Fruit fly (Drosophila melanogaster) whole organism, embryonic: ENCODE measurements around the gene Atg6.

Experiments
- Asciz ChIP-seq: fragments of 200-800 bp; sonication (Bioruptor generic); optimal IDR thresholded peaks from 2 replicates; lab custom pipeline; 2017; ENCODE audit warnings: missing biosample characterization, mild to moderate bottlenecking, missing genetic modification characterization, missing genetic modification reagents
- CG10565 ChIP-seq: fragments of 200-800 bp; sonication (Bioruptor generic); optimal IDR thresholded peaks from 3 replicates; lab custom pipeline; 2016; ENCODE audit warnings: missing biosample characterization, mild to moderate bottlenecking, missing genetic modification characterization
- CG10979 ChIP-seq: fragments of 200-800 bp; sonication (Bioruptor generic); optimal IDR thresholded peaks from 2 replicates; lab custom pipeline; 2018; ENCODE audit warnings: missing biosample characterization, mild to moderate bottlenecking, missing genetic modification characterization, moderate library complexity
- CG12104 ChIP-seq: fragments of 200-800 bp; sonication (Bioruptor generic); optimal IDR thresholded peaks from 3 replicates; lab custom pipeline; 2016; ENCODE audit warnings: missing biosample characterization, missing genetic modification characterization
- CG14014 ChIP-seq: fragments of 200-800 bp; sonication (Bioruptor generic); IDR thresholded peaks from 2 replicates; pipeline ENCODE4 v1.3.6; 2022; ENCODE audit warnings: missing biosample characterization, missing genetic modification characterization
- CG17912 ChIP-seq: fragments of 200-800 bp; sonication (Bioruptor generic); optimal IDR thresholded peaks from 2 replicates; lab custom pipeline; 2018; ENCODE audit warnings: missing biosample characterization, mild to moderate bottlenecking, missing genetic modification characterization
- CG1832 ChIP-seq: fragments of 200-800 bp; sonication (Bioruptor generic); optimal IDR thresholded peaks from 2 replicates; lab custom pipeline; 2017; ENCODE audit warnings: missing biosample characterization, mild to moderate bottlenecking, missing genetic modification characterization, inconsistent platforms
- CG2678 ChIP-seq: fragments of 200-800 bp; sonication (Bioruptor generic); optimal IDR thresholded peaks from 3 replicates; lab custom pipeline; 2019; ENCODE audit warnings: missing biosample characterization, mild to moderate bottlenecking, missing genetic modification characterization, moderate library complexity
- CG31365 ChIP-seq: fragments of 200-800 bp; sonication (Bioruptor generic); optimal IDR thresholded peaks from 2 replicates; lab custom pipeline; 2018; ENCODE audit warnings: missing biosample characterization, mild to moderate bottlenecking, missing genetic modification characterization
- CG32532 ChIP-seq: fragments of 200-800 bp; sonication (Bioruptor generic); IDR thresholded peaks from 2 replicates; pipeline ENCODE4 v1.3.6; 2022; ENCODE audit warnings: missing biosample characterization, missing genetic modification characterization
- CG4360 ChIP-seq: fragments of 200-800 bp; sonication (Bioruptor generic); IDR thresholded peaks from 2 replicates; pipeline ENCODE4 v1.3.6; 2022; ENCODE audit warnings: missing biosample characterization, missing genetic modification characterization
- CG5180 ChIP-seq: fragments of 200-800 bp; sonication (Bioruptor generic); optimal IDR thresholded peaks from 3 replicates; lab custom pipeline; 2017; ENCODE audit warnings: missing biosample characterization, missing genetic modification characterization, mild to moderate bottlenecking, moderate library complexity, missing genetic modification reagents
- CG6254 ChIP-seq: fragments of 200-800 bp; sonication (Bioruptor generic); optimal IDR thresholded peaks from 3 replicates; lab custom pipeline; 2017; ENCODE audit warnings: mild to moderate bottlenecking, missing biosample characterization, missing genetic modification reagents, missing genetic modification characterization
- CG7556 ChIP-seq: fragments of 200-800 bp; sonication (Bioruptor generic); optimal IDR thresholded peaks from 2 replicates; lab custom pipeline; 2017; ENCODE audit warnings: missing biosample characterization, mild to moderate bottlenecking, missing genetic modification characterization
- CG7987 ChIP-seq: fragments of 200-800 bp; sonication (Bioruptor generic); optimal IDR thresholded peaks from 2 replicates; lab custom pipeline; 2018; ENCODE audit warnings: missing biosample characterization, mild to moderate bottlenecking, missing genetic modification characterization, moderate library complexity
- CG8281 ChIP-seq: fragments of 200-800 bp; sonication (Bioruptor generic); optimal IDR thresholded peaks from 2 replicates; lab custom pipeline; 2018; ENCODE audit warnings: missing biosample characterization, mild to moderate bottlenecking, missing genetic modification characterization, moderate library complexity
- CG9215 ChIP-seq: fragments of 200-800 bp; sonication (Bioruptor generic); IDR thresholded peaks from 2 replicates; pipeline ENCODE4 v1.3.6; 2022; ENCODE audit warnings: missing biosample characterization, missing genetic modification characterization
- CG9817 ChIP-seq: fragments of 200-800 bp; sonication (Bioruptor generic); optimal IDR thresholded peaks from 2 replicates; lab custom pipeline; 2018; ENCODE audit warnings: missing biosample characterization, mild to moderate bottlenecking, missing genetic modification characterization, moderate library complexity
- Doc2 ChIP-seq: fragments of 200-800 bp; sonication (Bioruptor generic); IDR thresholded peaks from 2 replicates; pipeline ENCODE4 v1.3.6; 2022; ENCODE audit warnings: missing biosample characterization, missing genetic modification characterization
- Dref ChIP-seq: fragments of 200-800 bp; sonication (Bioruptor generic); IDR thresholded peaks from 2 replicates; pipeline ENCODE4 v1.3.6; 2022; ENCODE audit warnings: missing biosample characterization, missing genetic modification characterization
- Fer2 ChIP-seq: fragments of 200-800 bp; sonication (Bioruptor generic); optimal IDR thresholded peaks from 2 replicates; lab custom pipeline; 2018; ENCODE audit warnings: missing biosample characterization, mild to moderate bottlenecking, missing genetic modification characterization, moderate library complexity
- HHEX ChIP-seq: fragments of 200-800 bp; sonication (Bioruptor generic); optimal IDR thresholded peaks from 3 replicates; lab custom pipeline; 2017; ENCODE audit warnings: missing biosample characterization, mild to moderate bottlenecking, missing genetic modification characterization, missing genetic modification reagents
- Hr78 ChIP-seq, 2 experiments: fragments of 200-800 bp in 1 of 2; fragments of >200 bp in 1 of 2; sonication (Bioruptor generic) in 1 of 2; optimal IDR thresholded peaks; 2 replicates each; lab custom pipeline; 2017 to 2019; ENCODE audit warnings: missing biosample characterization in 2 of 2, missing genetic modification characterization in 2 of 2, mild to moderate bottlenecking in 1 of 2, moderate library complexity in 1 of 2
- NFAT ChIP-seq: fragments of 200-800 bp; sonication (Bioruptor generic); IDR thresholded peaks from 2 replicates; pipeline ENCODE4 v1.3.6; 2022; ENCODE audit warnings: missing biosample characterization, missing genetic modification characterization
- Nf-YB ChIP-seq: fragments of 200-800 bp; sonication (Bioruptor generic); optimal IDR thresholded peaks from 3 replicates; lab custom pipeline; 2019; ENCODE audit warnings: missing biosample characterization, mild to moderate bottlenecking, missing genetic modification characterization, moderate library complexity
- NfI ChIP-seq: fragments of 200-800 bp; sonication (Bioruptor generic); optimal IDR thresholded peaks from 3 replicates; lab custom pipeline; 2018; ENCODE audit warnings: missing biosample characterization, mild to moderate bottlenecking, missing genetic modification characterization, moderate library complexity
- Ravus ChIP-seq: fragments of 200-800 bp; sonication (Bioruptor generic); IDR thresholded peaks from 2 replicates; pipeline ENCODE4 v1.3.6; 2022; ENCODE audit warnings: missing biosample characterization, missing genetic modification characterization
- Sox100B ChIP-seq: fragments of 200-800 bp; sonication (Bioruptor generic); optimal IDR thresholded peaks from 3 replicates; lab custom pipeline; 2018; ENCODE audit warnings: missing biosample characterization, mild to moderate bottlenecking, missing genetic modification characterization
- Vsx1 ChIP-seq: fragments of 200-800 bp; sonication (Bioruptor generic); optimal IDR thresholded peaks from 2 replicates; lab custom pipeline; 2017; ENCODE audit warnings: missing biosample characterization, mild to moderate bottlenecking, missing genetic modification characterization, missing genetic modification reagents
- caup ChIP-seq: fragments of 200-800 bp; sonication (Bioruptor generic); optimal IDR thresholded peaks from 3 replicates; lab custom pipeline; 2017; ENCODE audit warnings: missing biosample characterization, mild to moderate bottlenecking, missing genetic modification characterization, moderate library complexity; ENCODE audit not compliant: severe bottlenecking
- chinmo ChIP-seq: fragments of 200-800 bp; sonication (Bioruptor generic); IDR thresholded peaks from 4 replicates; pipeline ENCODE4 v1.3.6; 2022; ENCODE audit warnings: missing biosample characterization, missing genetic modification characterization; ENCODE audit not compliant: partially characterized antibody
- chn ChIP-seq: fragments of 200-800 bp; sonication (Bioruptor generic); optimal IDR thresholded peaks from 2 replicates; lab custom pipeline; 2016; ENCODE audit warnings: missing biosample characterization, missing genetic modification characterization
- ci ChIP-seq: fragments of 200-800 bp; sonication (Bioruptor generic); IDR thresholded peaks from 3 replicates; pipeline ENCODE4 v1.3.6; 2022; ENCODE audit warnings: missing biosample characterization, missing genetic modification characterization
- dmrt11E ChIP-seq: fragments of 200-800 bp; sonication (Bioruptor generic); optimal IDR thresholded peaks from 3 replicates; lab custom pipeline; 2018; ENCODE audit warnings: missing biosample characterization, mild to moderate bottlenecking, missing genetic modification characterization, moderate library complexity
- dpn ChIP-seq, 2 experiments: fragments of 200-800 bp; sonication (Bioruptor generic); optimal IDR thresholded peaks; 3 replicates each; lab custom pipeline; 2016; ENCODE audit warnings: missing biosample characterization in 2 of 2, missing genetic modification characterization in 2 of 2
- emc ChIP-seq: fragments of 200-800 bp; sonication (Bioruptor generic); optimal IDR thresholded peaks from 2 replicates; lab custom pipeline; 2016; ENCODE audit warnings: missing biosample characterization, missing genetic modification characterization
- fd64A ChIP-seq: fragments of 200-800 bp; sonication (Bioruptor generic); optimal IDR thresholded peaks from 3 replicates; lab custom pipeline; 2018; ENCODE audit warnings: missing biosample characterization, mild to moderate bottlenecking, missing genetic modification characterization
- gcm ChIP-seq: fragments of 200-800 bp; sonication (Bioruptor generic); optimal IDR thresholded peaks from 2 replicates; lab custom pipeline; 2019; ENCODE audit warnings: missing biosample characterization, mild to moderate bottlenecking, missing genetic modification characterization, moderate library complexity
- her ChIP-seq: fragments of 200-800 bp; sonication (Bioruptor generic); optimal IDR thresholded peaks from 2 replicates; lab custom pipeline; 2016; ENCODE audit warnings: missing biosample characterization, missing genetic modification characterization
- lilli ChIP-seq: fragments of 200-800 bp; sonication (Bioruptor generic); optimal IDR thresholded peaks from 3 replicates; lab custom pipeline; 2016; ENCODE audit warnings: missing biosample characterization, missing genetic modification characterization
- lmd ChIP-seq: fragments of 200-800 bp; sonication (Bioruptor generic); IDR thresholded peaks from 2 replicates; pipeline ENCODE4 v1.3.6; 2022; ENCODE audit warnings: missing biosample characterization, missing genetic modification characterization
- prd ChIP-seq, 3 experiments: fragments of >200 bp in 2 of 3; fragments of 200-800 bp in 1 of 3; sonication (Bioruptor generic) in 1 of 3; optimal IDR thresholded peaks in 2 of 3; IDR thresholded peaks in 1 of 3; 2 replicates in 2 of 3; 3 replicates in 1 of 3; pipeline versions ENCODE4 v1.3.6 to Lab custom; 2017 to 2022; ENCODE audit warnings: missing biosample characterization in 1 of 3, missing genetic modification characterization in 1 of 3
- rib ChIP-seq: fragments of 200-800 bp; sonication (Bioruptor generic); IDR thresholded peaks from 2 replicates; pipeline ENCODE4 v1.3.6; 2022; ENCODE audit warnings: missing biosample characterization, missing genetic modification characterization
- run ChIP-seq: fragments of 200-800 bp; sonication (Bioruptor generic); optimal IDR thresholded peaks from 3 replicates; lab custom pipeline; 2018; ENCODE audit warnings: missing biosample characterization, mild to moderate bottlenecking, missing genetic modification characterization
- tx ChIP-seq: fragments of 200-800 bp; sonication (Bioruptor generic); optimal IDR thresholded peaks from 2 replicates; lab custom pipeline; 2016; ENCODE audit warnings: missing biosample characterization, missing genetic modification characterization
- vnd ChIP-seq: fragments of 200-800 bp; sonication (Bioruptor generic); IDR thresholded peaks from 3 replicates; pipeline ENCODE4 v1.3.6; 2022; ENCODE audit warnings: missing biosample characterization, missing genetic modification characterization; ENCODE audit not compliant: partially characterized antibody
- zen2 ChIP-seq: fragments of 200-800 bp; sonication (Bioruptor generic); IDR thresholded peaks from 3 replicates; pipeline ENCODE4 v1.3.6; 2022; ENCODE audit warnings: missing biosample characterization, missing genetic modification characterization; ENCODE audit not compliant: partially characterized antibody
- zfh2 ChIP-seq: fragments of 200-800 bp; sonication (Bioruptor generic); optimal IDR thresholded peaks from 2 replicates; lab custom pipeline; 2016; ENCODE audit warnings: missing biosample characterization, missing genetic modification characterization

Gene Atg6

dm6 chr3R:24047998-24048511, 2.5 kb downstream of the Atg6 start, which contains the start of gene Rox8 (continued):
- peak; percentile 18 for TF ChIP-seq her (GFP tag; lab: Kevin White, UChicago)
- TF ChIP-seq CG1832: peak; percentile 67
- TF ChIP-seq fd64A: no peak
- peak; percentile 80 for TF ChIP-seq Vsx1 (GFP tag; lab: Kevin White, UChicago)
- TF ChIP-seq Hr78 (GFP tag; optimal IDR thresholded peaks at IDR 0.05; lab: Kevin White, UChicago): peak in 1 of 2 experiments; percentile 64
- TF ChIP-seq Dref (GFP tag; lab: Robert Waterston, UW): peak; percentile 71
- no peak for TF ChIP-seq CG5180 (GFP tag; lab: Kevin White, UChicago)
- no peak for TF ChIP-seq Asciz
- peak; percentile 24 for TF ChIP-seq zfh2 (GFP tag; lab: Kevin White, UChicago)
- TF ChIP-seq run (tag; lab: Kevin White, UChicago): no peak
- no peak for TF ChIP-seq Ravus (GFP tag; lab: Robert Waterston, UW)
- no peak for TF ChIP-seq CG9215 (GFP tag; lab: Robert Waterston, UW)
- no peak for TF ChIP-seq Doc2 (GFP tag; lab: Robert Waterston, UW)
- peak; percentile 17; the same call in 1 of the 2 replicates for TF ChIP-seq lmd (GFP tag; lab: Robert Waterston, UW)
- peak; percentile 25 for TF ChIP-seq caup (GFP tag; lab: Kevin White, UChicago)
- no peak for TF ChIP-seq CG31365
- TF ChIP-seq CG9817 (tag; lab: Kevin White, UChicago): peak; percentile 29
- peak; percentile 20 for TF ChIP-seq CG6254 (GFP tag; lab: Kevin White, UChicago)
- TF ChIP-seq CG4360 (GFP tag; lab: Robert Waterston, UW): no peak
- TF ChIP-seq CG10979: peak; percentile 38
- no peak for TF ChIP-seq tx
- peak; percentile 6 for TF ChIP-seq CG17912 (GFP tag; lab: Kevin White, UChicago)
- TF ChIP-seq NFAT (GFP tag; lab: Robert Waterston, UW): 0 out of 2 replicates have a peak, but pooled peaks have one; percentile 30
- TF ChIP-seq NfI: peak; percentile 23
- TF ChIP-seq HHEX (GFP tag; lab: Kevin White, UChicago): no peak
- TF ChIP-seq CG2678: peak; percentile 52
- TF ChIP-seq vnd (GFP tag; lab: Robert Waterston, UW): peak; percentile 55; the same call in 2 of the 3 replicates
- no peak for TF ChIP-seq CG12104 (GFP tag; lab: Kevin White, UChicago)
- peak; percentile 5 for TF ChIP-seq dmrt11E
- peak; percentile 44; the same call in 2 of the 3 replicates for TF ChIP-seq zen2
- TF ChIP-seq CG7987 (GFP tag; lab: Kevin White, UChicago): no peak
- no peak for TF ChIP-seq emc
- TF ChIP-seq CG7556 (GFP tag; lab: Kevin White, UChicago): no peak
- TF ChIP-seq CG10565: no peak
- TF ChIP-seq gcm (GFP tag; lab: Kevin White, UChicago): peak; percentile 13
- TF ChIP-seq Nf-YB (GFP tag; lab: Kevin White, UChicago): peak; percentile 22
- TF ChIP-seq chn (GFP tag; lab: Kevin White, UChicago): peak; percentile 25
- peak; percentile 16 to 55 for TF ChIP-seq dpn (GFP tag; optimal IDR thresholded peaks at IDR 0.05; lab: Kevin White, UChicago)
- peak; percentile 58 for TF ChIP-seq lilli (GFP tag; lab: Kevin White, UChicago)
- TF ChIP-seq chinmo (GFP tag; lab: Robert Waterston, UW): peak; percentile 99
- no peak for TF ChIP-seq rib
- TF ChIP-seq prd (optimal IDR thresholded peaks at IDR 0.05; lab: Kevin White, UChicago): no peak
- no peak; the same call in 2 of the 3 replicates for TF ChIP-seq prd (GFP tag; IDR thresholded peaks at IDR 0.05; lab: Robert Waterston, UW)
- peak; percentile 31; the same call in 1 of the 2 replicates for TF ChIP-seq CG32532 (GFP tag; lab: Robert Waterston, UW)
- TF ChIP-seq CG14014: peak; percentile 40; the same call in 1 of the 2 replicates
- TF ChIP-seq Fer2: peak; percentile 51
- no peak for TF ChIP-seq Sox100B (GFP tag; lab: Kevin White, UChicago)
- no peak for TF ChIP-seq ci (GFP tag; lab: Robert Waterston, UW)
- TF ChIP-seq CG8281 (tag; lab: Kevin White, UChicago): no peak
